Fruit fly (Drosophila melanogaster) whole organism, wandering third instar larva: ENCODE results near the gene CG14147.

Experiments
- Abd-B ChIP-seq: fragments of >200 bp; optimal IDR thresholded peaks from 2 replicates; lab custom pipeline; 2017; ENCODE audit warnings: missing biosample characterization, missing genetic modification characterization
- CG32264 ChIP-seq: fragments of 200-800 bp; sonication (Bioruptor generic); optimal IDR thresholded peaks from 2 replicates; lab custom pipeline; 2016; ENCODE audit warnings: missing biosample characterization, missing genetic modification characterization
- CG9705 ChIP-seq: fragments of 200-800 bp; sonication (Bioruptor generic); optimal IDR thresholded peaks from 2 replicates; lab custom pipeline; 2018; ENCODE audit warnings: missing biosample characterization, mild to moderate bottlenecking, missing genetic modification characterization
- CrebA ChIP-seq: fragments of 200-800 bp; sonication (Bioruptor generic); optimal IDR thresholded peaks from 2 replicates; lab custom pipeline; 2016; ENCODE audit warnings: missing biosample characterization, mild to moderate bottlenecking, missing genetic modification characterization, borderline replicate concordance
- Dfd ChIP-seq: fragments of >200 bp; optimal IDR thresholded peaks from 2 replicates; lab custom pipeline; 2017; ENCODE audit warnings: missing biosample characterization, missing genetic modification characterization
- GATAd ChIP-seq: sonication (Bioruptor generic); optimal IDR thresholded peaks from 2 replicates; lab custom pipeline; 2016; ENCODE audit warnings: missing biosample characterization, missing genetic modification characterization
- HLH106 ChIP-seq: fragments of 200-800 bp; optimal IDR thresholded peaks from 3 replicates; lab custom pipeline; 2019; ENCODE audit warnings: missing biosample characterization, mild to moderate bottlenecking, missing genetic modification characterization, moderate library complexity
- Hr83 ChIP-seq: fragments of 200-300 bp; sonication (Bioruptor generic); optimal IDR thresholded peaks from 2 replicates; lab custom pipeline; 2016; ENCODE audit warnings: missing biosample characterization, mild to moderate bottlenecking, missing genetic modification characterization, moderate library complexity; ENCODE audit not compliant: poor library complexity, severe bottlenecking
- Jra ChIP-seq: sonication (Bioruptor generic); optimal IDR thresholded peaks from 2 replicates; lab custom pipeline; 2016; ENCODE audit warnings: missing biosample characterization, missing genetic modification characterization
- N ChIP-seq: fragments of >200 bp; optimal IDR thresholded peaks from 2 replicates; lab custom pipeline; 2018; ENCODE audit warnings: missing biosample characterization, missing external identifiers, missing genetic modification characterization
- OdsH ChIP-seq: fragments of 200-800 bp; sonication (Bioruptor generic); optimal IDR thresholded peaks from 2 replicates; lab custom pipeline; 2016; ENCODE audit warnings: missing biosample characterization, mild to moderate bottlenecking, missing genetic modification characterization
- Rel ChIP-seq, 2 experiments: fragments of 200-800 bp; sonication (Bioruptor generic) in 1 of 2; optimal IDR thresholded peaks; 2 replicates in 1 of 2; 3 replicates in 1 of 2; lab custom pipeline; 2016 to 2019; ENCODE audit warnings: mild to moderate bottlenecking in 2 of 2, missing biosample characterization in 2 of 2, missing genetic modification characterization in 2 of 2, moderate library complexity in 1 of 2
- Vsx2 ChIP-seq: fragments of 200-300, 225-300 bp; sonication (Bioruptor generic); optimal IDR thresholded peaks from 2 replicates; lab custom pipeline; 2018; ENCODE audit warnings: missing biosample characterization, missing genetic modification characterization; ENCODE audit not compliant: partially characterized antibody
- br ChIP-seq: fragments of 200-800 bp; sonication (Bioruptor generic); optimal IDR thresholded peaks from 2 replicates; lab custom pipeline; 2016; ENCODE audit warnings: missing biosample characterization, missing genetic modification characterization
- brk ChIP-seq: fragments of 200-800 bp; sonication (Bioruptor generic); optimal IDR thresholded peaks from 2 replicates; lab custom pipeline; 2016; ENCODE audit warnings: missing biosample characterization, mild to moderate bottlenecking, missing genetic modification characterization
- dl ChIP-seq, 2 experiments: fragments of 175-275, 200-275 bp in 1 of 2; fragments of 200-275 bp in 1 of 2; sonication (Bioruptor generic); optimal IDR thresholded peaks; lab custom pipeline; 2018; ENCODE audit warnings: mild to moderate bottlenecking in 2 of 2, missing biosample characterization in 2 of 2, missing genetic modification characterization in 2 of 2, moderate library complexity in 2 of 2; ENCODE audit not compliant: partially characterized antibody in 2 of 2, insufficient read depth in 1 of 2
- dmrt93B ChIP-seq: fragments of 200-800 bp; sonication (Bioruptor generic); optimal IDR thresholded peaks from 2 replicates; lab custom pipeline; 2018; ENCODE audit warnings: missing biosample characterization, mild to moderate bottlenecking, missing genetic modification characterization
- dsf ChIP-seq: sonication (Bioruptor generic); optimal IDR thresholded peaks from 2 replicates; lab custom pipeline; 2016; ENCODE audit warnings: missing biosample characterization, missing genetic modification characterization, borderline replicate concordance
- ey ChIP-seq: fragments of 200-800 bp; sonication (Bioruptor generic); optimal IDR thresholded peaks from 2 replicates; lab custom pipeline; 2016; ENCODE audit warnings: missing biosample characterization, missing genetic modification characterization
- foxo ChIP-seq, 2 experiments: fragments of 200-800 bp; sonication (Bioruptor generic); optimal IDR thresholded peaks; 2 replicates in 1 of 2; 3 replicates in 1 of 2; lab custom pipeline; 2016 to 2017; ENCODE audit warnings: missing biosample characterization in 2 of 2, missing genetic modification characterization in 2 of 2
- fru ChIP-seq: fragments of 200-800 bp; sonication (Bioruptor generic); optimal IDR thresholded peaks from 3 replicates; lab custom pipeline; 2016; ENCODE audit warnings: missing biosample characterization, mild to moderate bottlenecking, missing genetic modification characterization
- h ChIP-seq: fragments of 200-800 bp; sonication (Bioruptor generic); optimal IDR thresholded peaks from 3 replicates; lab custom pipeline; 2016; ENCODE audit warnings: missing biosample characterization, mild to moderate bottlenecking, missing genetic modification characterization
- jim ChIP-seq: fragments of 175-275, 200-325 bp; sonication (Bioruptor generic); optimal IDR thresholded peaks from 2 replicates; lab custom pipeline; 2016; ENCODE audit warnings: missing biosample characterization, mild to moderate bottlenecking, missing genetic modification characterization
- pan ChIP-seq: fragments of >200 bp; optimal IDR thresholded peaks from 2 replicates; lab custom pipeline; 2017
- psq ChIP-seq: fragments of 200-800 bp; sonication (Bioruptor generic); optimal IDR thresholded peaks from 3 replicates; lab custom pipeline; 2017; ENCODE audit warnings: missing biosample characterization, mild to moderate bottlenecking, missing genetic modification characterization, moderate library complexity
- rgr ChIP-seq: fragments of 200-800 bp; sonication (Bioruptor generic); optimal IDR thresholded peaks from 3 replicates; lab custom pipeline; 2016; ENCODE audit warnings: missing biosample characterization, mild to moderate bottlenecking, missing genetic modification characterization
- sage ChIP-seq: fragments of 200-800 bp; sonication (Bioruptor generic); optimal IDR thresholded peaks from 2 replicates; lab custom pipeline; 2016; ENCODE audit warnings: missing biosample characterization, mild to moderate bottlenecking, missing genetic modification characterization
- sv ChIP-seq: fragments of 200-800 bp; sonication (Bioruptor generic); optimal IDR thresholded peaks from 3 replicates; lab custom pipeline; 2016; ENCODE audit warnings: missing biosample characterization, missing genetic modification characterization
- usp ChIP-seq: fragments of >200 bp; optimal IDR thresholded peaks from 2 replicates; lab custom pipeline; 2017; ENCODE audit warnings: missing biosample characterization, missing genetic modification characterization
- woc ChIP-seq: sonication (Bioruptor generic); optimal IDR thresholded peaks from 2 replicates; lab custom pipeline; 2016; ENCODE audit warnings: missing biosample characterization, mild to moderate bottlenecking, missing genetic modification characterization

CG14147 gene

DNA sequence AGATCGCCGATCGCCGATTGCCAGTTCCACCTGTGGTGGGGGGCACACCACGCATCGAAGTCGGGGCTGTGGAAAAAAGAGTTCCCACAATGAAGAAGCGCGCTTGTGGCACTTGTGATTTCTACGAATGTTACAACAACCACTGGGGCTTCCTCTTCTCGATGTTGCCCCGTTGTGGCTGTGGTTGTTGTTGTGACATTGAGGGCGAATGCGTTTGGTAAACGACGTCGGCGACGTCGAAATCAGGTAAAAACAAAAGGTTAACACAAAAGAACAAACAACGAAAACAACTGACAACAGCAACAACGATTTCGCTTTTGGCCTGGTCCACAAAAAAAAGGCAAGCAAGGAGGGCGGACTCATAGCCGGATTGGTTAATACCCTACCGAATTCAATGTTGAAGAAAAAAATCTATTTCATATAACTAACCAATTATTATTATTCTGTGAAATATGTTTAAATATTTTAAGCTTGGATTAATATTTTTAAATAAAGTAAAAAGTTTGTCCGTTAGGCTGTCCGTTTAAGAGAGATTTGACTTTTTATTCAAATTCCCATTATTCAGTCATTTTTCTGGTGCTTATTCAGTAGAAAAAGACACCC lies 13.7 kb upstream of the CG14147 start (continued):
- TF ChIP-seq brk (GFP tag; lab: Kevin White, UChicago) (no peak), fru (GFP tag; lab: Kevin White, UChicago) (no peak), foxo (GFP tag; optimal IDR thresholded peaks at IDR 0.05; lab: Kevin White, UChicago) (peak in 1 of 2 experiments; percentile 20), woc (peak; percentile 12), jim (GFP tag; lab: Kevin White, UChicago) (no peak), dmrt93B (no peak)

- TF ChIP-seq CG9705 (GFP tag; lab: Kevin White, UChicago) (no peak), fru (GFP tag; lab: Kevin White, UChicago) (no peak), Abd-B (no peak), dsf (no peak), br (GFP tag; lab: Kevin White, UChicago) (no peak), CG32264 (GFP tag; lab: Kevin White, UChicago) (no peak), CrebA (GFP tag; lab: Kevin White, UChicago) (no peak), ey (no peak), sage (no peak), jim (GFP tag; lab: Kevin White, UChicago) (no peak), N (no peak), rgr (GFP tag; lab: Kevin White, UChicago) (no peak), Dfd (GFP tag; lab: Kevin White, UChicago) (no peak)
Observed at dm6 chr3L:10959660-10960059, 12.8 kb upstream of the CG14147 start.

- TF ChIP-seq h (GFP tag; lab: Kevin White, UChicago) (peak; percentile 1), fru (GFP tag; lab: Kevin White, UChicago) (peak; percentile 26), brk (GFP tag; lab: Kevin White, UChicago) (no peak), usp (no peak)
Observed at dm6 chr3L:10962031-10962679, 10.3 kb upstream of the CG14147 start.

DNA sequence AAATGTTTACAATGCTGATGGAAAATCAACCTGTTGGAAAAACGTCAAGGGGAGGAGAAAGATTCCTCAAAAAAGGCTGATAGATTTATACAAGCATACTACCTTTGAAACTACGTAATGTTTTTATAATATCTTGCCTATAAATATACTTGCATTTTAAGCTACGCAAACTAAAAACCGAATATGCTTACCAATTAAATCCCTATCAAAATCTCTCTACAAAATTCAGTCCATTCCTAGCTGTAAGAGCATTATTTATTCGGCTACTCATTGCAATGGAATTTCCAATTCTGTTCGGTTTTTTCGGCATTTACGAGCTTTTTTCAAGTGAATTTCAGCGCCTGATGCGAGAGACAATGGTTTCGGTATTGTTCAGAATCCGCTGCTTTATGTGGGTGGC lies 9.7 kb upstream of the CG14147 start:
- TF ChIP-seq HLH106 (tag; lab: Kevin White, UChicago) (no peak), Dfd (GFP tag; lab: Kevin White, UChicago) (no peak), Hr83 (GFP tag; lab: Kevin White, UChicago) (no peak), pan (no peak), br (GFP tag; lab: Kevin White, UChicago) (no peak), rgr (GFP tag; lab: Kevin White, UChicago) (no peak), CG32264 (GFP tag; lab: Kevin White, UChicago) (no peak), Rel (GFP tag; optimal IDR thresholded peaks at IDR 0.05; lab: Kevin White, UChicago) (no peak), Rel (tag; optimal IDR thresholded peaks at IDR 0.05; lab: Kevin White, UChicago) (no peak), Vsx2 (no peak), Jra (no peak), brk (GFP tag; lab: Kevin White, UChicago) (no peak), fru (GFP tag; lab: Kevin White, UChicago) (no peak), CG9705 (GFP tag; lab: Kevin White, UChicago) (no peak), sv (GFP tag; lab: Kevin White, UChicago) (no peak), dsf (no peak), psq (GFP tag; lab: Kevin White, UChicago) (no peak), GATAd (GFP tag; lab: Kevin White, UChicago) (no peak)

DNA sequence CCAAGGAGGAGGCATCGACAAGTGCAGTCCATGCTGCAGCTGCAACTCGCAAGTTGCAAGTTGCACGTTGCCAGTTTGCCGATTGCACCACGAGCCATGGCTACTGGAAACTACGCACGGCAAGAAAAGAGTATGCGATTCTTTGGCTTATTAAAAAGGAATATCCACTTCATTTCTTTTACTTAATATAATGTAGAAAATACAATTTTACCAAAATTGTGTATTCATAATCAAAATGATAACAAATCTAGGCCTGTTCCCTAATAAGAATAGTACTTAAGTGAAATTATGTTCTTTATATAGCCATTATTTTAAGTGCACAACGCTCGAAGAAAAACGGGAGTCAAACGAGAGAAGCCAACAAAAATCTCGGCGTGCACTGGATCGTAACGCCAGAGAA lies 8.5 kb upstream of the CG14147 start:
- TF ChIP-seq woc (no peak), br (GFP tag; lab: Kevin White, UChicago) (no peak), CG32264 (GFP tag; lab: Kevin White, UChicago) (no peak), OdsH (GFP tag; lab: Kevin White, UChicago) (no peak), jim (GFP tag; lab: Kevin White, UChicago) (no peak), ey (no peak), h (GFP tag; lab: Kevin White, UChicago) (no peak), Abd-B (no peak), Vsx2 (no peak), dl (GFP tag; optimal IDR thresholded peaks at IDR 0.05; lab: Kevin White, UChicago; ENCODE audit: insufficient read depth in 1 of 2, partially characterized antibody in 2 of 2) (no peak), psq (GFP tag; lab: Kevin White, UChicago) (no peak)
